Fruit fly (Drosophila melanogaster) whole organism, wandering third instar larva: Measurements from ENCODE around the gene Pus7.

Source experiments
- Abd-B ChIP-seq: fragments of >200 bp; optimal IDR thresholded peaks from 2 replicates; lab custom pipeline; 2017; ENCODE audit warnings: missing biosample characterization, missing genetic modification characterization
- CG32264 ChIP-seq: fragments of 200-800 bp; sonication (Bioruptor generic); optimal IDR thresholded peaks from 2 replicates; lab custom pipeline; 2016; ENCODE audit warnings: missing biosample characterization, missing genetic modification characterization
- CG9705 ChIP-seq: fragments of 200-800 bp; sonication (Bioruptor generic); optimal IDR thresholded peaks from 2 replicates; lab custom pipeline; 2018; ENCODE audit warnings: missing biosample characterization, mild to moderate bottlenecking, missing genetic modification characterization
- CrebA ChIP-seq: fragments of 200-800 bp; sonication (Bioruptor generic); optimal IDR thresholded peaks from 2 replicates; lab custom pipeline; 2016; ENCODE audit warnings: missing biosample characterization, mild to moderate bottlenecking, missing genetic modification characterization, borderline replicate concordance
- Dfd ChIP-seq: fragments of >200 bp; optimal IDR thresholded peaks from 2 replicates; lab custom pipeline; 2017; ENCODE audit warnings: missing biosample characterization, missing genetic modification characterization
- Dif ChIP-seq: fragments of 200-275, 200-300 bp; sonication (Bioruptor generic); optimal IDR thresholded peaks from 2 replicates; lab custom pipeline; 2018; ENCODE audit warnings: missing biosample characterization, missing genetic modification characterization; ENCODE audit not compliant: partially characterized antibody
- GATAd ChIP-seq: sonication (Bioruptor generic); optimal IDR thresholded peaks from 2 replicates; lab custom pipeline; 2016; ENCODE audit warnings: missing biosample characterization, missing genetic modification characterization
- HLH106 ChIP-seq: fragments of 200-800 bp; optimal IDR thresholded peaks from 3 replicates; lab custom pipeline; 2019; ENCODE audit warnings: missing biosample characterization, mild to moderate bottlenecking, missing genetic modification characterization, moderate library complexity
- Hr78 ChIP-seq: fragments of >200 bp; optimal IDR thresholded peaks from 2 replicates; lab custom pipeline; 2017; ENCODE audit warnings: missing biosample characterization, missing genetic modification characterization
- Hr83 ChIP-seq: fragments of 200-300 bp; sonication (Bioruptor generic); optimal IDR thresholded peaks from 2 replicates; lab custom pipeline; 2016; ENCODE audit warnings: missing biosample characterization, mild to moderate bottlenecking, missing genetic modification characterization, moderate library complexity; ENCODE audit not compliant: poor library complexity, severe bottlenecking
- Jra ChIP-seq: sonication (Bioruptor generic); optimal IDR thresholded peaks from 2 replicates; lab custom pipeline; 2016; ENCODE audit warnings: missing biosample characterization, missing genetic modification characterization
- OdsH ChIP-seq: fragments of 200-800 bp; sonication (Bioruptor generic); optimal IDR thresholded peaks from 2 replicates; lab custom pipeline; 2016; ENCODE audit warnings: missing biosample characterization, mild to moderate bottlenecking, missing genetic modification characterization
- Rel ChIP-seq, 2 experiments: fragments of 200-800 bp; sonication (Bioruptor generic) in 1 of 2; optimal IDR thresholded peaks; 2 replicates in 1 of 2; 3 replicates in 1 of 2; lab custom pipeline; 2016 to 2019; ENCODE audit warnings: mild to moderate bottlenecking in 2 of 2, missing biosample characterization in 2 of 2, missing genetic modification characterization in 2 of 2, moderate library complexity in 1 of 2
- Sp1 ChIP-seq: fragments of 200-800 bp; sonication (Bioruptor generic); optimal IDR thresholded peaks from 3 replicates; lab custom pipeline; 2019; ENCODE audit warnings: missing biosample characterization, mild to moderate bottlenecking, missing genetic modification characterization, moderate library complexity
- Vsx2 ChIP-seq: fragments of 200-300, 225-300 bp; sonication (Bioruptor generic); optimal IDR thresholded peaks from 2 replicates; lab custom pipeline; 2018; ENCODE audit warnings: missing biosample characterization, missing genetic modification characterization; ENCODE audit not compliant: partially characterized antibody
- br ChIP-seq: fragments of 200-800 bp; sonication (Bioruptor generic); optimal IDR thresholded peaks from 2 replicates; lab custom pipeline; 2016; ENCODE audit warnings: missing biosample characterization, missing genetic modification characterization
- brk ChIP-seq: fragments of 200-800 bp; sonication (Bioruptor generic); optimal IDR thresholded peaks from 2 replicates; lab custom pipeline; 2016; ENCODE audit warnings: missing biosample characterization, mild to moderate bottlenecking, missing genetic modification characterization
- dmrt93B ChIP-seq: fragments of 200-800 bp; sonication (Bioruptor generic); optimal IDR thresholded peaks from 2 replicates; lab custom pipeline; 2018; ENCODE audit warnings: missing biosample characterization, mild to moderate bottlenecking, missing genetic modification characterization
- ey ChIP-seq: fragments of 200-800 bp; sonication (Bioruptor generic); optimal IDR thresholded peaks from 2 replicates; lab custom pipeline; 2016; ENCODE audit warnings: missing biosample characterization, missing genetic modification characterization
- foxo ChIP-seq, 2 experiments: fragments of 200-800 bp; sonication (Bioruptor generic); optimal IDR thresholded peaks; 2 replicates in 1 of 2; 3 replicates in 1 of 2; lab custom pipeline; 2016 to 2017; ENCODE audit warnings: missing biosample characterization in 2 of 2, missing genetic modification characterization in 2 of 2
- fru ChIP-seq: fragments of 200-800 bp; sonication (Bioruptor generic); optimal IDR thresholded peaks from 3 replicates; lab custom pipeline; 2016; ENCODE audit warnings: missing biosample characterization, mild to moderate bottlenecking, missing genetic modification characterization
- h ChIP-seq: fragments of 200-800 bp; sonication (Bioruptor generic); optimal IDR thresholded peaks from 3 replicates; lab custom pipeline; 2016; ENCODE audit warnings: missing biosample characterization, mild to moderate bottlenecking, missing genetic modification characterization
- jim ChIP-seq: fragments of 175-275, 200-325 bp; sonication (Bioruptor generic); optimal IDR thresholded peaks from 2 replicates; lab custom pipeline; 2016; ENCODE audit warnings: missing biosample characterization, mild to moderate bottlenecking, missing genetic modification characterization
- lola ChIP-seq: fragments of >200 bp; optimal IDR thresholded peaks from 2 replicates; lab custom pipeline; 2017; ENCODE audit warnings: missing biosample characterization, missing genetic modification characterization
- pan ChIP-seq: fragments of >200 bp; optimal IDR thresholded peaks from 2 replicates; lab custom pipeline; 2017
- psq ChIP-seq: fragments of 200-800 bp; sonication (Bioruptor generic); optimal IDR thresholded peaks from 3 replicates; lab custom pipeline; 2017; ENCODE audit warnings: missing biosample characterization, mild to moderate bottlenecking, missing genetic modification characterization, moderate library complexity
- rgr ChIP-seq: fragments of 200-800 bp; sonication (Bioruptor generic); optimal IDR thresholded peaks from 3 replicates; lab custom pipeline; 2016; ENCODE audit warnings: missing biosample characterization, mild to moderate bottlenecking, missing genetic modification characterization
- sage ChIP-seq: fragments of 200-800 bp; sonication (Bioruptor generic); optimal IDR thresholded peaks from 2 replicates; lab custom pipeline; 2016; ENCODE audit warnings: missing biosample characterization, mild to moderate bottlenecking, missing genetic modification characterization
- sv ChIP-seq: fragments of 200-800 bp; sonication (Bioruptor generic); optimal IDR thresholded peaks from 3 replicates; lab custom pipeline; 2016; ENCODE audit warnings: missing biosample characterization, missing genetic modification characterization
- usp ChIP-seq: fragments of >200 bp; optimal IDR thresholded peaks from 2 replicates; lab custom pipeline; 2017; ENCODE audit warnings: missing biosample characterization, missing genetic modification characterization
- woc ChIP-seq: sonication (Bioruptor generic); optimal IDR thresholded peaks from 2 replicates; lab custom pipeline; 2016; ENCODE audit warnings: missing biosample characterization, mild to moderate bottlenecking, missing genetic modification characterization

The Pus7 gene

DNA sequence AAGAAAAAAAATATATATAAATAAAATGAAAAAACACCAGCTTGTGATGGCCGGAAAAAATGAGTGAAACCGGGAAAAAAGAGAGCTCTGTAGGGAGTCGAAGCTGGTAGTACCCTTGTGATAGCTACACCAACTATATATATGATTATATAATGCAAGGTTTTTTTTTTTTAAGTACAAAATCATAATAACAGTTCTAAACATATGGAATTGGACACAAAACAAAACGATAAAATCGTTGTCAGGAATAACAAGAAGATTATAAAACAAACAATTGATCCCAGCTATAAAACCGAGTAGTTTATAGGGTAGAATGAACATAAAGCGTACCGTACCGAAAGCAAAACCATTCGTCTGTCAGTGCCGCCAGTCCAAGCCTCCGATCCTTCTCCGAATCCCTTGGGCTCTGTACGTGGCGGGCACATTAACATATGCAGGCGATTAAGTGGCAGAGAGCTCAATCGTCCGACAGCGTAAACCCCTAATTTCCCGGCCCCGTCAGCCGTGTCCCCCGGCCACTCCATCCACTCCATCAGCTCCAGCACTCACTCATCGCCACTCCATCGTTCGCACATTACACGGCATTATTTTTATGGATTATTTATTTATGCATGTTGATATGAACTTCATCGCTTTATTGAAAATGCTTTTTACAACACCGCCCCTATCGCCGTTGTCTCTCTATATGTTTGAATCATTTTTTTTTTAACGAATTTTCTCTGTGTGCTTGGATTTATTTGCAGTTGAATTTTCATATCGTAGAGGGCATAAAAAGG is 48.4 kb upstream of the Pus7 start:
- TF ChIP-seq dmrt93B = no peak
- TF ChIP-seq psq (GFP tag; lab: Kevin White, UChicago) = peak; percentile 0
- peak; percentile 25 for TF ChIP-seq h (GFP tag; lab: Kevin White, UChicago)
- TF ChIP-seq, all 38 proteins: peak for 2

- TF ChIP-seq sv (GFP tag; lab: Kevin White, UChicago) (no peak), usp (GFP tag; lab: Kevin White, UChicago) (no peak), HLH106 (tag; lab: Kevin White, UChicago) (peak; percentile 4), br (GFP tag; lab: Kevin White, UChicago) (no peak), woc (GFP tag; lab: Kevin White, UChicago) (peak; percentile 60), CG32264 (GFP tag; lab: Kevin White, UChicago) (no peak), rgr (GFP tag; lab: Kevin White, UChicago) (no peak), Hr78 (no peak), GATAd (GFP tag; lab: Kevin White, UChicago) (no peak), sage (GFP tag; lab: Kevin White, UChicago) (no peak), brk (GFP tag; lab: Kevin White, UChicago) (no peak), h (GFP tag; lab: Kevin White, UChicago) (peak; percentile 18), Abd-B (GFP tag; lab: Kevin White, UChicago) (no peak), foxo (GFP tag; optimal IDR thresholded peaks at IDR 0.05; lab: Kevin White, UChicago) (peak in 1 of 2 experiments; percentile 4), Jra (no peak), Dif (GFP tag; lab: Kevin White, UChicago) (no peak), fru (GFP tag; lab: Kevin White, UChicago) (peak; percentile 34), dmrt93B (no peak), Dfd (GFP tag; lab: Kevin White, UChicago) (no peak), OdsH (GFP tag; lab: Kevin White, UChicago) (no peak)
These were observed 28.9 kb upstream of the Pus7 start for dm6 chr3L:8480944-8481343.

DNA sequence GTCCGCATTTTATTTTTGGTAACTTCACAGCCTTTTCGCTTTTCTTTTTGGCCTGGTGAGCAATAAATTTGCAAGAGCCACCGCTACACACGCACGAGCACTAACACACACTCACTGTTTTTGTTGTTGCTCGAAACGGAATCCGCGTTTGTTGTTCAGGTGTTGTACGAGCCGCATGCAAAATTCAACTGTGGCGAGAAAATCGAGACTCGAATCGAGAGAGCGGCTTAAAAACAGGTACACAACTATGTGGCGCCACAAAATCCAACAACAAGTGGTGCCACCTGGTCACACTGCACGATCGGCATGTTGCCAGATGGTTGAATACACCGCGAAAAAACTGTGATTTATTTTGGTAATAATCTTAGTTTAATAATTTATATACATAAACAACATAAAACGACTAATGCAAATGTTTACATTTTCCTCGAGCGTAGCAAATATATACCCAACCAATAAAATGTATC is 2.8 kb upstream of the Pus7 start, which contains the start of gene CG43163:
CG43163 (minus strand) TSS at position 172 of the 467 bp plus-strand sequence.
- TF ChIP-seq Rel (GFP tag; optimal IDR thresholded peaks at IDR 0.05; lab: Kevin White, UChicago) (no peak), Rel (tag; optimal IDR thresholded peaks at IDR 0.05; lab: Kevin White, UChicago) (peak; percentile 6), foxo (GFP tag; optimal IDR thresholded peaks at IDR 0.05; lab: Kevin White, UChicago) (peak in 1 of 2 experiments; percentile 72), Sp1 (GFP tag; lab: Kevin White, UChicago) (peak; percentile 47), Vsx2 (GFP tag; lab: Kevin White, UChicago) (no peak), jim (GFP tag; lab: Kevin White, UChicago) (peak; percentile 16), psq (GFP tag; lab: Kevin White, UChicago) (peak; percentile 16), br (GFP tag; lab: Kevin White, UChicago) (no peak), ey (GFP tag; lab: Kevin White, UChicago) (peak; percentile 56), pan (lab: Kevin White, UChicago) (no peak), fru (GFP tag; lab: Kevin White, UChicago) (no peak), sage (GFP tag; lab: Kevin White, UChicago) (no peak), rgr (GFP tag; lab: Kevin White, UChicago) (peak; percentile 67), lola (GFP tag; lab: Kevin White, UChicago) (no peak), Hr83 (GFP tag; lab: Kevin White, UChicago) (peak; percentile 78), OdsH (GFP tag; lab: Kevin White, UChicago) (peak; percentile 58), sv (GFP tag; lab: Kevin White, UChicago) (peak; percentile 49), Dif (GFP tag; lab: Kevin White, UChicago) (peak; percentile 41), CG9705 (peak; percentile 23), CrebA (GFP tag; lab: Kevin White, UChicago) (no peak), HLH106 (tag; lab: Kevin White, UChicago) (peak; percentile 60), Hr78 (no peak)

DNA sequence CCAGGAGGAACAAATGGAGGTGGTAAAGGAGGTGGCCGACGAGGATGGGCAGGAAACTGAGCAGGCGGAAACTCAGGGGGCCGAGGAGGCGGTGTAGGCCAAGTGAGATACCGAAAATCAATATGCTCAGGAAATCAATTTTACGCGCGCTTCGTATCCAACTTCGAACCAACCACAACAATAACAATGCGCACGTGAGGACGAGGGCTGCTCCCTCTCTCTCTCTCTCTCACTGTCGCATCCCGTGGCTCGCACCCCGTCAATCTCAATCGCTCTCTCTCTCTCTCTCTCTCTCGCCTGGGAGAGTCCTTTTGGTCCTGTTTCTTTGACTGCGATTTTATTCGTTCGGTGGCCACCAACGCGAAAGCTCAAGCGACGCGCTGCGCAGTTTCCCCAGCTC is 2.6 kb downstream of the Pus7 start, which contains the start of gene CG6765:
CG6765 (plus strand) TSS at position 340 of the 400 bp plus-strand sequence.
- no peak for TF ChIP-seq ey (GFP tag; lab: Kevin White, UChicago)
- no peak for TF ChIP-seq dmrt93B
- TF ChIP-seq Dif (GFP tag; lab: Kevin White, UChicago) = peak; percentile 46
